Worm (Caenorhabditis elegans) whole organism, late embryonic: ENCODE measurements around the gene col-123.

Source experiments
- ama-1 ChIP-seq: fragments of 150-350 bp; optimal IDR thresholded peaks from 2 replicates; lab custom pipeline; 2014
- ceh-14 ChIP-seq: sonication (generic microtip); optimal IDR thresholded peaks from 2 replicates; lab custom pipeline; 2016; ENCODE audit warnings: missing genotype, missing genetic modification characterization, missing compliant biosample characterization
- ceh-30 ChIP-seq: fragments of 150-350 bp; optimal IDR thresholded peaks from 2 replicates; lab custom pipeline; 2014; ENCODE audit warnings: missing biosample characterization, missing genetic modification characterization
- ets-4 ChIP-seq: sonication (generic microtip); optimal IDR thresholded peaks from 2 replicates; lab custom pipeline; 2016; ENCODE audit warnings: missing genetic modification characterization, missing compliant biosample characterization
- hlh-30 ChIP-seq: sonication (generic microtip); optimal IDR thresholded peaks from 2 replicates; lab custom pipeline; 2017; ENCODE audit warnings: antibody characterized with exemption, missing genetic modification characterization, missing compliant biosample characterization; ENCODE audit not compliant: insufficient read depth
- pha-4 ChIP-seq: fragments of 150-350 bp; optimal IDR thresholded peaks from 2 replicates; lab custom pipeline; 2018; ENCODE audit warnings: missing biosample characterization, missing genetic modification reagents, missing genetic modification characterization
- pqm-1 ChIP-seq: sonication (generic microtip); optimal IDR thresholded peaks from 2 replicates; lab custom pipeline; 2016; ENCODE audit warnings: missing genetic modification characterization, missing compliant biosample characterization
- sox-2 ChIP-seq: fragments of 200-800 bp; sonication (Bioruptor generic); IDR thresholded peaks from 2 replicates; pipeline ENCODE4 v1.3.6; 2022; ENCODE audit warnings: missing genetic modification reagents, missing genetic modification characterization, missing compliant biosample characterization
- sox-4 ChIP-seq: sonication (generic microtip); optimal IDR thresholded peaks from 2 replicates; lab custom pipeline; 2017; ENCODE audit warnings: mild to moderate bottlenecking, missing genetic modification characterization, inconsistent platforms, missing compliant biosample characterization

- no peak for TF ChIP-seq ama-1 (lab: Kevin White, UChicago)
- TF ChIP-seq sox-2 (GFP tag; lab: Robert Waterston, UW), result no peak
- no peak for TF ChIP-seq pqm-1 (tag; lab: Kevin White, UChicago)
- TF ChIP-seq hlh-30 (tag; lab: Kevin White, UChicago), result no peak
- TF ChIP-seq sox-4, result no peak
- TF ChIP-seq ceh-14 (tag; lab: Kevin White, UChicago), result peak; percentile 23
- peak; percentile 12 for TF ChIP-seq ets-4 (tag; lab: Kevin White, UChicago)
- no peak for TF ChIP-seq ceh-30 (tag; lab: Kevin White, UChicago)
- TF ChIP-seq pha-4 (tag; lab: Kevin White, UChicago), result no peak
Observed at ce11 chrIV:9857952-9858488, 36.3 kb downstream of the col-123 start, which contains the start of gene npp-1.
